Worm (Caenorhabditis elegans) whole organism, L1 larva: ENCODE data around the gene unc-9.
A peak's percentile ranks its signal among the peaks of the same experiment; 100 is the strongest.

Source experiments
- C04F5.9 ChIP-seq: sonication (generic microtip); optimal IDR thresholded peaks from 2 replicates; lab custom pipeline; 2016; ENCODE audit warnings: missing genetic modification characterization, missing compliant biosample characterization
- C16A3.4 ChIP-seq: fragments of 150-350 bp; optimal IDR thresholded peaks from 2 replicates; lab custom pipeline; 2014; ENCODE audit warnings: missing biosample characterization, missing genetic modification characterization
- Y116A8C.19 ChIP-seq: sonication (generic microtip); optimal IDR thresholded peaks from 2 replicates; lab custom pipeline; 2016; ENCODE audit warnings: missing compliant biosample characterization, missing genetic modification characterization, borderline replicate concordance
- alr-1 ChIP-seq: fragments of 200-800 bp; sonication (Bioruptor generic); optimal IDR thresholded peaks from 2 replicates; lab custom pipeline; 2018; ENCODE audit warnings: borderline replicate concordance, mild to moderate bottlenecking, missing genetic modification characterization, missing compliant biosample characterization
- blmp-1 ChIP-seq: fragments of 150-350 bp; optimal IDR thresholded peaks from 2 replicates; lab custom pipeline; 2014; ENCODE audit warnings: missing biosample characterization, missing genetic modification characterization
- ceh-63 ChIP-seq: fragments of 200-800 bp; sonication (Bioruptor generic); optimal IDR thresholded peaks from 2 replicates; lab custom pipeline; 2018; ENCODE audit warnings: mild to moderate bottlenecking, missing genetic modification characterization, missing compliant biosample characterization
- ceh-88 ChIP-seq: fragments of 200-800 bp; sonication (Bioruptor generic); IDR thresholded peaks from 2 replicates; pipeline ENCODE4 v1.3.6; 2022; ENCODE audit warnings: missing genetic modification characterization, missing compliant biosample characterization
- ces-1 ChIP-seq: fragments of 150-350 bp; optimal IDR thresholded peaks from 2 replicates; lab custom pipeline; 2014; ENCODE audit warnings: missing biosample characterization, missing genetic modification reagents, missing genetic modification characterization
- dsc-1 ChIP-seq: sonication (generic microtip); optimal IDR thresholded peaks from 2 replicates; lab custom pipeline; 2016; ENCODE audit warnings: mild to moderate bottlenecking, missing genetic modification characterization, missing compliant biosample characterization
- efl-1 ChIP-seq, 4 experiments: fragments of 150-350 bp; optimal IDR thresholded peaks in 3 of 4; peaks in 1 of 4; 1 replicate in 1 of 4; 2 replicates in 3 of 4; lab custom pipeline; 2014; ENCODE audit warnings: missing biosample characterization in 2 of 4, missing genetic modification characterization in 2 of 4, missing genetic modification reagents in 2 of 4
- egl-27 ChIP-seq, 2 experiments: fragments of 150-350 bp in 1 of 2; sonication (generic microtip); optimal IDR thresholded peaks; 3 replicates each; lab custom pipeline; 2017 to 2018; ENCODE audit warnings: missing biosample characterization in 2 of 2, missing genetic modification characterization in 2 of 2, missing genetic modification reagents in 2 of 2
- elt-3 ChIP-seq, 6 experiments: fragments of 150-350 bp in 1 of 6; sonication (generic microtip); optimal IDR thresholded peaks; 2 replicates each; lab custom pipeline; 2017 to 2018; ENCODE audit warnings: missing biosample characterization in 6 of 6, missing genetic modification characterization in 6 of 6, inconsistent platforms in 1 of 6
- ets-5 ChIP-seq: fragments of 200-800 bp; sonication (Bioruptor generic); IDR thresholded peaks from 2 replicates; pipeline ENCODE4 v1.3.6; 2022; ENCODE audit warnings: missing genetic modification characterization, missing compliant biosample characterization
- fkh-4 ChIP-seq: sonication (generic microtip); optimal IDR thresholded peaks from 2 replicates; lab custom pipeline; 2016; ENCODE audit warnings: missing compliant biosample characterization, missing genetic modification characterization, borderline replicate concordance
- irx-1 ChIP-seq: sonication (generic microtip); optimal IDR thresholded peaks from 2 replicates; lab custom pipeline; 2016; ENCODE audit warnings: missing genetic modification characterization, missing compliant biosample characterization
- lin-14 ChIP-seq: fragments of 200-800 bp; sonication (Bioruptor generic); optimal IDR thresholded peaks from 2 replicates; lab custom pipeline; 2018; ENCODE audit warnings: mild to moderate bottlenecking, missing genetic modification characterization, moderate library complexity, missing compliant biosample characterization
- lin-15B ChIP-seq: fragments of 150-350 bp; sonication (generic microtip); optimal IDR thresholded peaks from 3 replicates; lab custom pipeline; 2014; ENCODE audit warnings: missing biosample characterization, missing genetic modification characterization
- lin-35 ChIP-seq, 2 experiments: fragments of 150-350 bp; optimal IDR thresholded peaks; 2 replicates each; lab custom pipeline; 2014; ENCODE audit warnings: missing biosample characterization in 2 of 2, missing genetic modification characterization in 2 of 2, missing genetic modification reagents in 2 of 2
- lin-39 ChIP-seq: fragments of 150-350 bp; optimal IDR thresholded peaks from 2 replicates; lab custom pipeline; 2014; ENCODE audit warnings: missing biosample characterization, missing genetic modification reagents, missing genetic modification characterization
- lir-3 ChIP-seq: sonication (generic microtip); optimal IDR thresholded peaks from 2 replicates; lab custom pipeline; 2016; ENCODE audit warnings: mild to moderate bottlenecking, missing genetic modification characterization, moderate library complexity, missing compliant biosample characterization; ENCODE audit not compliant: poor library complexity
- lsy-2 ChIP-seq, 2 experiments: fragments of 150-350 bp; optimal IDR thresholded peaks; 2 replicates each; lab custom pipeline; 2014; ENCODE audit warnings: missing biosample characterization in 2 of 2, missing genetic modification characterization in 2 of 2
- mdl-1 ChIP-seq, 2 experiments: fragments of 150-350 bp; optimal IDR thresholded peaks; 2 replicates each; lab custom pipeline; 2014 to 2017; ENCODE audit warnings: missing biosample characterization in 2 of 2, missing genetic modification characterization in 2 of 2, inconsistent platforms in 1 of 2
- mep-1 ChIP-seq: fragments of 150-350 bp; optimal IDR thresholded peaks from 2 replicates; lab custom pipeline; 2014; ENCODE audit warnings: missing biosample characterization, missing genetic modification characterization
- nhr-12 ChIP-seq: sonication (generic microtip); optimal IDR thresholded peaks from 2 replicates; lab custom pipeline; 2017; ENCODE audit warnings: missing biosample characterization, missing genetic modification characterization
- nhr-19 ChIP-seq: fragments of 200-800 bp; sonication (Bioruptor generic); conservative IDR thresholded peaks from 2 replicates; pipeline ENCODE4 v1.3.6; 2022; ENCODE audit warnings: missing genetic modification characterization, missing compliant biosample characterization
- nhr-20 ChIP-seq: sonication (generic microtip); optimal IDR thresholded peaks from 2 replicates; lab custom pipeline; 2016; ENCODE audit warnings: mild to moderate bottlenecking, missing genetic modification characterization, missing compliant biosample characterization
- nhr-47 ChIP-seq: sonication (generic microtip); optimal IDR thresholded peaks from 2 replicates; lab custom pipeline; 2016; ENCODE audit warnings: mild to moderate bottlenecking, missing genetic modification characterization, moderate library complexity, missing compliant biosample characterization
- nhr-71 ChIP-seq: sonication (generic microtip); optimal IDR thresholded peaks from 2 replicates; lab custom pipeline; 2016; ENCODE audit warnings: mild to moderate bottlenecking, missing genetic modification characterization, moderate library complexity, missing compliant biosample characterization
- nhr-84 ChIP-seq: sonication (generic microtip); optimal IDR thresholded peaks from 2 replicates; lab custom pipeline; 2017; ENCODE audit warnings: missing biosample characterization, missing genetic modification characterization
- nhr-85 ChIP-seq: sonication (generic microtip); peaks from one replicate; lab custom pipeline; 2016; ENCODE audit warnings: missing genetic modification characterization, inconsistent platforms, missing compliant biosample characterization
- nhr-90 ChIP-seq: sonication (generic microtip); optimal IDR thresholded peaks from 2 replicates; lab custom pipeline; 2016; ENCODE audit warnings: mild to moderate bottlenecking, missing genetic modification characterization, missing compliant biosample characterization; ENCODE audit not compliant: poor library complexity
- pag-3 ChIP-seq: sonication (generic microtip); optimal IDR thresholded peaks from 2 replicates; lab custom pipeline; 2017; ENCODE audit warnings: missing genetic modification characterization, mild to moderate bottlenecking, missing compliant biosample characterization, antibody characterized with exemption, borderline replicate concordance; ENCODE audit not compliant: insufficient read depth
- pqm-1 ChIP-seq: sonication (generic microtip); optimal IDR thresholded peaks from 3 replicates; lab custom pipeline; 2017; ENCODE audit warnings: missing biosample characterization, missing genetic modification characterization
- rnt-1 ChIP-seq: sonication (generic microtip); optimal IDR thresholded peaks from 2 replicates; lab custom pipeline; 2016; ENCODE audit warnings: mild to moderate bottlenecking, missing genetic modification characterization, moderate library complexity, missing compliant biosample characterization
- skn-1 ChIP-seq: fragments of 150-350 bp; optimal IDR thresholded peaks from 2 replicates; lab custom pipeline; 2014; ENCODE audit warnings: missing biosample characterization, missing genetic modification characterization
- snu-23 ChIP-seq: sonication (generic microtip); optimal IDR thresholded peaks from 2 replicates; lab custom pipeline; 2016; ENCODE audit warnings: missing genetic modification characterization, missing compliant biosample characterization
- sptf-1 ChIP-seq: fragments of 150-350 bp; optimal IDR thresholded peaks from 2 replicates; lab custom pipeline; 2014; ENCODE audit warnings: missing biosample characterization, missing genetic modification characterization
- swsn-7 ChIP-seq: sonication (generic microtip); optimal IDR thresholded peaks from 2 replicates; lab custom pipeline; 2016; ENCODE audit warnings: missing genetic modification characterization, missing compliant biosample characterization
- unc-130 ChIP-seq: fragments of 150-350 bp; optimal IDR thresholded peaks from 2 replicates; lab custom pipeline; 2017; ENCODE audit warnings: missing biosample characterization, missing genetic modification characterization, inconsistent platforms
- unc-86 ChIP-seq: sonication (generic microtip); optimal IDR thresholded peaks from 2 replicates; lab custom pipeline; 2016; ENCODE audit warnings: missing genetic modification characterization, missing compliant biosample characterization
- vab-15 ChIP-seq: sonication (generic microtip); optimal IDR thresholded peaks from 2 replicates; lab custom pipeline; 2017; ENCODE audit warnings: missing genotype, mild to moderate bottlenecking, missing genetic modification characterization, missing compliant biosample characterization
- xbp-1 ChIP-seq: sonication (generic microtip); optimal IDR thresholded peaks from 2 replicates; lab custom pipeline; 2016; ENCODE audit warnings: missing genetic modification characterization, missing compliant biosample characterization
- zag-1 ChIP-seq: fragments of 150-350 bp; optimal IDR thresholded peaks from 2 replicates; lab custom pipeline; 2014; ENCODE audit warnings: missing biosample characterization, missing genetic modification characterization
- zip-4 ChIP-seq: fragments of 200-800 bp; sonication (Bioruptor generic); optimal IDR thresholded peaks from 2 replicates; lab custom pipeline; 2018; ENCODE audit warnings: mild to moderate bottlenecking, missing genetic modification characterization, moderate library complexity, missing compliant biosample characterization

unc-9 gene

ce11 chrX:13165686-13166085, 35.9 kb upstream of the unc-9 start (continued):
- TF ChIP-seq xbp-1 (no peak), pqm-1 (peak; percentile 90), sptf-1 (tag; lab: Kevin White, UChicago) (no peak)

- peak; percentile 45 for TF ChIP-seq nhr-90 (tag; lab: Kevin White, UChicago)
- no peak for TF ChIP-seq zip-4
- TF ChIP-seq nhr-71 (tag; lab: Kevin White, UChicago), result peak; percentile 87
- TF ChIP-seq nhr-12 (tag; lab: Kevin White, UChicago), result no peak
- peak; percentile 49 for TF ChIP-seq C16A3.4 (tag; lab: Kevin White, UChicago)
- no peak for TF ChIP-seq nhr-84 (tag; lab: Kevin White, UChicago)
- peak in 1 of 2 experiments; percentile 92 for TF ChIP-seq mdl-1 (tag; optimal IDR thresholded peaks at IDR 0.05; lab: Kevin White, UChicago)
- TF ChIP-seq lsy-2 (tag; optimal IDR thresholded peaks at IDR 0.05; lab: Kevin White, UChicago), result peak; percentile 39 to 41
- TF ChIP-seq vab-15 (tag; lab: Kevin White, UChicago), result no peak
- TF ChIP-seq nhr-47 (tag; lab: Kevin White, UChicago), result peak; percentile 36
- no peak for TF ChIP-seq C04F5.9 (tag; lab: Kevin White, UChicago)
- TF ChIP-seq blmp-1, result peak; percentile 80
- peak; percentile 90 for TF ChIP-seq lin-14
- no peak for TF ChIP-seq Y116A8C.19 (tag; lab: Kevin White, UChicago)
- TF ChIP-seq swsn-7 (tag; lab: Kevin White, UChicago), result peak; percentile 19
- TF ChIP-seq lir-3 (tag; lab: Kevin White, UChicago), result peak; percentile 45
- no peak for TF ChIP-seq lin-15B
- TF ChIP-seq nhr-20, result peak; percentile 73
- peak; percentile 17 to 55 for TF ChIP-seq lin-35 (GFP tag; optimal IDR thresholded peaks at IDR 0.05; lab: Kevin White, UChicago)
- TF ChIP-seq ceh-88 (GFP tag; lab: Robert Waterston, UW), result no peak
- TF ChIP-seq elt-3 (tag; optimal IDR thresholded peaks at IDR 0.05; lab: Kevin White, UChicago), result peak in 1 of 6 experiments; percentile 15
- no peak for TF ChIP-seq alr-1 (tag; lab: Kevin White, UChicago)
- TF ChIP-seq efl-1 (optimal IDR thresholded peaks at IDR 0.05; lab: Kevin White, UChicago), result peak in 1 of 2 experiments; percentile 12
- TF ChIP-seq efl-1 (GFP tag; optimal IDR thresholded peaks at IDR 0.05 in 1 of 2; lab: Kevin White, UChicago), result no peak
- TF ChIP-seq pqm-1, result no peak
- TF ChIP-seq rnt-1 (tag; lab: Kevin White, UChicago), result peak; percentile 79
- peak; percentile 77 for TF ChIP-seq mep-1 (tag; lab: Kevin White, UChicago)
- peak; percentile 54 for TF ChIP-seq irx-1 (tag; lab: Kevin White, UChicago)
- peak; percentile 47 for TF ChIP-seq lin-39 (tag; lab: Kevin White, UChicago)
- peak in 1 of 2 experiments; percentile 15 for TF ChIP-seq egl-27 (tag; optimal IDR thresholded peaks at IDR 0.05; lab: Kevin White, UChicago)
- TF ChIP-seq ces-1 (GFP tag; lab: Kevin White, UChicago), result no peak
- peak; percentile 53 for TF ChIP-seq nhr-19 (GFP tag; lab: Robert Waterston, UW)
- peak; percentile 31 for TF ChIP-seq unc-130
- no peak for TF ChIP-seq fkh-4 (tag; lab: Kevin White, UChicago)
- no peak for TF ChIP-seq ets-5 (GFP tag; lab: Robert Waterston, UW)
- no peak for TF ChIP-seq zag-1
- peak; percentile 92 for TF ChIP-seq nhr-85 (tag; lab: Kevin White, UChicago)
- peak; percentile 64 for TF ChIP-seq skn-1 (tag; lab: Kevin White, UChicago)
- TF ChIP-seq ceh-63 (GFP tag; lab: Kevin White, UChicago), result no peak
- TF ChIP-seq unc-86, result no peak
- TF ChIP-seq snu-23, result peak; percentile 76
- TF ChIP-seq xbp-1, result peak; percentile 39
- no peak for TF ChIP-seq dsc-1 (tag; lab: Kevin White, UChicago)
- no peak for TF ChIP-seq pag-3 (tag; lab: Kevin White, UChicago)
These were observed 32.4 kb upstream of the unc-9 start for ce11 chrX:13169133-13169532.
